Worm (Caenorhabditis elegans) whole organism, L4 larva: ENCODE results near the gene dot-1.5.

ENCODE experiments used
- D1046.2 ChIP-seq: fragments of 200-800 bp; sonication (Bioruptor generic); IDR thresholded peaks from 2 replicates; pipeline ENCODE4 v1.3.6; 2022; ENCODE audit warnings: missing genetic modification characterization, missing compliant biosample characterization
- F10B5.3 ChIP-seq: sonication (generic microtip); optimal IDR thresholded peaks from 2 replicates; lab custom pipeline; 2016; ENCODE audit warnings: mild to moderate bottlenecking, missing genetic modification characterization, missing compliant biosample characterization
- F26F4.8 ChIP-seq: fragments of 200-800 bp; sonication (Bioruptor generic); conservative IDR thresholded peaks from 2 replicates; pipeline ENCODE4 v1.3.6; 2022; ENCODE audit warnings: missing genetic modification characterization, missing compliant biosample characterization
- F37D6.2 ChIP-seq: sonication (generic microtip); optimal IDR thresholded peaks from 2 replicates; lab custom pipeline; 2016; ENCODE audit warnings: mild to moderate bottlenecking, missing genetic modification characterization, missing compliant biosample characterization
- ZK546.5 ChIP-seq, 2 experiments: sonication (generic microtip); optimal IDR thresholded peaks; 2 replicates each; lab custom pipeline; 2017; ENCODE audit warnings: missing biosample characterization in 2 of 2, missing genetic modification characterization in 2 of 2
- aha-1 ChIP-seq: fragments of 150-350 bp; peaks from one replicate; lab custom pipeline; 2014; ENCODE audit warnings: missing biosample characterization, missing genetic modification characterization
- ceh-20 ChIP-seq: fragments of 200-800 bp; sonication (Bioruptor generic); IDR thresholded peaks from 2 replicates; pipeline ENCODE4 v1.3.6; 2022; ENCODE audit warnings: missing genetic modification reagents, missing genetic modification characterization, missing compliant biosample characterization
- ceh-28 ChIP-seq: fragments of 150-350 bp; optimal IDR thresholded peaks from 2 replicates; lab custom pipeline; 2014; ENCODE audit warnings: missing biosample characterization, missing genetic modification reagents, missing genetic modification characterization
- ceh-62 ChIP-seq: sonication (generic microtip); optimal IDR thresholded peaks from 2 replicates; lab custom pipeline; 2017; ENCODE audit warnings: missing biosample characterization, missing genetic modification characterization
- ceh-82 ChIP-seq: sonication (generic microtip); optimal IDR thresholded peaks from 2 replicates; lab custom pipeline; 2017; ENCODE audit warnings: missing biosample characterization, missing genetic modification characterization
- ces-1 ChIP-seq: fragments of 150-350 bp; sonication (generic microtip); optimal IDR thresholded peaks from 4 replicates; lab custom pipeline; 2014; ENCODE audit warnings: missing biosample characterization, missing genetic modification reagents, missing genetic modification characterization
- cey-2 ChIP-seq: sonication (generic microtip); optimal IDR thresholded peaks from 3 replicates; lab custom pipeline; 2017; ENCODE audit warnings: missing genetic modification characterization, mild to moderate bottlenecking, missing compliant biosample characterization, antibody characterized with exemption, borderline replicate concordance; ENCODE audit not compliant: insufficient read depth
- daf-16 ChIP-seq, 3 experiments: sonication (generic microtip); optimal IDR thresholded peaks; 2 replicates each; lab custom pipeline; 2016 to 2017; ENCODE audit warnings: missing genetic modification characterization in 3 of 3, missing genetic modification reagents in 3 of 3, mild to moderate bottlenecking in 2 of 3, missing compliant biosample characterization in 2 of 3, missing biosample characterization in 1 of 3, moderate library complexity in 1 of 3
- daf-19 ChIP-seq: fragments of 200-800 bp; sonication (Bioruptor generic); conservative IDR thresholded peaks from 2 replicates; pipeline ENCODE4 v1.3.6; 2022; ENCODE audit warnings: missing genetic modification characterization, missing compliant biosample characterization
- dpl-1 ChIP-seq: fragments of 150-350 bp; optimal IDR thresholded peaks from 2 replicates; lab custom pipeline; 2014; ENCODE audit warnings: missing biosample characterization, missing genetic modification reagents, missing genetic modification characterization
- egl-27 ChIP-seq: sonication (generic microtip); optimal IDR thresholded peaks from 3 replicates; lab custom pipeline; 2017; ENCODE audit warnings: missing biosample characterization, missing genetic modification reagents, missing genetic modification characterization
- fkh-10 ChIP-seq: fragments of 150-350 bp; optimal IDR thresholded peaks from 2 replicates; lab custom pipeline; 2014; ENCODE audit warnings: missing biosample characterization, missing genetic modification reagents, missing genetic modification characterization
- fos-1 ChIP-seq: fragments of 150-350 bp; optimal IDR thresholded peaks from 2 replicates; lab custom pipeline; 2014; ENCODE audit warnings: missing biosample characterization, missing genetic modification characterization
- hlh-30 ChIP-seq: sonication (generic microtip); optimal IDR thresholded peaks from 2 replicates; lab custom pipeline; 2017; ENCODE audit warnings: antibody characterized with exemption, mild to moderate bottlenecking, missing genetic modification characterization, missing compliant biosample characterization; ENCODE audit not compliant: insufficient read depth
- jun-1 ChIP-seq: fragments of 150-350 bp; optimal IDR thresholded peaks from 2 replicates; lab custom pipeline; 2014; ENCODE audit warnings: missing biosample characterization, missing genetic modification reagents, missing genetic modification characterization
- lin-1 ChIP-seq: fragments of 200-800 bp; sonication (Bioruptor generic); IDR thresholded peaks from 2 replicates; pipeline ENCODE4 v1.3.6; 2022; ENCODE audit warnings: missing genetic modification reagents, missing genetic modification characterization, missing compliant biosample characterization
- lin-13 ChIP-seq: fragments of 150-350 bp; optimal IDR thresholded peaks from 2 replicates; lab custom pipeline; 2014; ENCODE audit warnings: missing biosample characterization, missing genetic modification reagents, missing genetic modification characterization
- lin-15B ChIP-seq: fragments of 150-350 bp; sonication (generic microtip); optimal IDR thresholded peaks from 3 replicates; lab custom pipeline; 2014; ENCODE audit warnings: missing biosample characterization, missing genetic modification characterization
- lin-39 ChIP-seq: fragments of 150-350 bp; optimal IDR thresholded peaks from 2 replicates; lab custom pipeline; 2014; ENCODE audit warnings: missing biosample characterization, missing genetic modification reagents, missing genetic modification characterization
- lsy-2 ChIP-seq, 2 experiments: fragments of 150-350 bp in 1 of 2; sonication (generic microtip) in 1 of 2; optimal IDR thresholded peaks; 2 replicates each; lab custom pipeline; 2014 to 2017; ENCODE audit warnings: missing biosample characterization in 2 of 2, missing genetic modification characterization in 2 of 2
- madf-5 ChIP-seq, 2 experiments: fragments of 200-800 bp; sonication (Bioruptor generic); IDR thresholded peaks; 2 replicates each; pipeline ENCODE4 v1.3.6; 2022; ENCODE audit warnings: missing compliant biosample characterization in 2 of 2, missing genetic modification characterization in 2 of 2
- mep-1 ChIP-seq: fragments of 150-350 bp; sonication (generic microtip); optimal IDR thresholded peaks from 3 replicates; lab custom pipeline; 2014; ENCODE audit warnings: missing biosample characterization, missing genetic modification characterization
- mes-2 ChIP-seq: sonication (generic microtip); optimal IDR thresholded peaks from 2 replicates; lab custom pipeline; 2016; ENCODE audit warnings: missing genotype, mild to moderate bottlenecking, missing genetic modification characterization, missing compliant biosample characterization; ENCODE audit not compliant: poor library complexity, severe bottlenecking
- nhr-10 ChIP-seq: fragments of 150-350 bp; optimal IDR thresholded peaks from 2 replicates; lab custom pipeline; 2014; ENCODE audit warnings: missing biosample characterization, missing genetic modification characterization
- nhr-102 ChIP-seq: sonication (generic microtip); optimal IDR thresholded peaks from 2 replicates; lab custom pipeline; 2016; ENCODE audit warnings: mild to moderate bottlenecking, missing genetic modification characterization, moderate library complexity, missing compliant biosample characterization
- nhr-111 ChIP-seq: fragments of 200-800 bp; sonication (Bioruptor generic); optimal IDR thresholded peaks from 2 replicates; lab custom pipeline; 2018; ENCODE audit warnings: mild to moderate bottlenecking, missing genetic modification characterization, missing compliant biosample characterization
- nhr-237 ChIP-seq: sonication (generic microtip); optimal IDR thresholded peaks from 2 replicates; lab custom pipeline; 2017; ENCODE audit warnings: missing biosample characterization, missing genetic modification characterization
- nhr-25 ChIP-seq: sonication (generic microtip); optimal IDR thresholded peaks from 2 replicates; lab custom pipeline; 2017; ENCODE audit warnings: missing genetic modification characterization, mild to moderate bottlenecking, missing compliant biosample characterization, antibody characterized with exemption, moderate library complexity, borderline replicate concordance; ENCODE audit not compliant: insufficient read depth
- nhr-28 ChIP-seq: fragments of 150-350 bp; optimal IDR thresholded peaks from 2 replicates; lab custom pipeline; 2014; ENCODE audit warnings: missing biosample characterization, missing genetic modification characterization
- nhr-41 ChIP-seq: fragments of 200-800 bp; sonication (Bioruptor generic); IDR thresholded peaks from 2 replicates; pipeline ENCODE4 v1.3.6; 2022; ENCODE audit warnings: missing genetic modification reagents, missing genetic modification characterization, missing compliant biosample characterization
- nhr-42 ChIP-seq: fragments of 200-800 bp; sonication (Bioruptor generic); IDR thresholded peaks from 2 replicates; pipeline ENCODE4 v1.3.6; 2022; ENCODE audit warnings: missing genetic modification characterization, missing compliant biosample characterization
- rbr-2 ChIP-seq: sonication (generic microtip); optimal IDR thresholded peaks from 2 replicates; lab custom pipeline; 2016; ENCODE audit warnings: missing genotype, missing genetic modification characterization, missing compliant biosample characterization
- sdz-12 ChIP-seq: fragments of 200-800 bp; sonication (Bioruptor generic); optimal IDR thresholded peaks from 2 replicates; lab custom pipeline; 2018; ENCODE audit warnings: mild to moderate bottlenecking, missing genetic modification characterization, missing compliant biosample characterization
- set-16 ChIP-seq: fragments of 200-800 bp; sonication (Bioruptor generic); IDR thresholded peaks from 2 replicates; pipeline ENCODE4 v1.3.6; 2022; ENCODE audit warnings: missing genetic modification reagents, missing genetic modification characterization, missing compliant biosample characterization
- skn-1 ChIP-seq: fragments of 150-350 bp; optimal IDR thresholded peaks from 2 replicates; lab custom pipeline; 2014; ENCODE audit warnings: missing biosample characterization, missing genetic modification characterization
- spr-3 ChIP-seq: fragments of 200-800 bp; sonication (Bioruptor generic); optimal IDR thresholded peaks from 2 replicates; lab custom pipeline; 2018; ENCODE audit warnings: mild to moderate bottlenecking, missing genetic modification characterization, missing compliant biosample characterization
- tra-1 ChIP-seq: fragments of 200-800 bp; sonication (Bioruptor generic); IDR thresholded peaks from 2 replicates; pipeline ENCODE4 v1.3.6; 2022; ENCODE audit warnings: missing genetic modification reagents, missing genetic modification characterization, missing compliant biosample characterization
- unc-62 ChIP-seq, 3 experiments: fragments of 150-350 bp in 1 of 3; sonication (generic microtip); optimal IDR thresholded peaks in 2 of 3; peaks in 1 of 3; 1 replicate in 1 of 3; 2 replicates in 2 of 3; lab custom pipeline; 2014 to 2017; ENCODE audit warnings: missing biosample characterization in 3 of 3, missing genetic modification characterization in 3 of 3, missing genetic modification reagents in 3 of 3, missing genotype in 1 of 3
- zag-1 ChIP-seq: fragments of 150-350 bp; optimal IDR thresholded peaks from 2 replicates; lab custom pipeline; 2014; ENCODE audit warnings: missing biosample characterization, missing genetic modification characterization
- zfp-3 ChIP-seq: fragments of 200-800 bp; sonication (Bioruptor generic); conservative IDR thresholded peaks from 2 replicates; pipeline ENCODE4 v1.3.6; 2022; ENCODE audit warnings: missing genetic modification reagents, missing genetic modification characterization, missing compliant biosample characterization
- ztf-11 ChIP-seq: fragments of 150-350 bp; optimal IDR thresholded peaks from 2 replicates; lab custom pipeline; 2014; ENCODE audit warnings: missing biosample characterization, missing genetic modification characterization

Gene dot-1.5

DNA sequence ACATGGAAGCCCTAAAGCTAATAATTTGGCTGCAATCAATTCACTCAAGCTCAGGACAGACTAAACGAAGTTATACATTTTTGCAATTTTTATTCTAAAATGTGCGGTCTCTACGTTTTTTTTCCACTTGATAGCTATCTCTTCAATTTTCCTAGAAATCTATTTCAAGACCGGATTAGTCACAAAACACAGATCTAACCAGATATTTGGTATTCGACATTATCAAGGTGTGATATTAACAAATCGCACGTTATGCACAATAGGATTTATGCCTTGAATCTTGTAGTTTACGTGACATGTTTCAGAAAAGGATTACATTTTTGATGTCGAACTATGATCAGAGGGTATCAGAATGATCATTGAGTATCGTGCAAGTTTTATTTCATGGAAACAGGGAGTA, 15.8 kb upstream of the dot-1.5 start:
- TF ChIP-seq jun-1 (tag; lab: Kevin White, UChicago) (no peak), mep-1 (tag; lab: Kevin White, UChicago) (no peak), spr-3 (no peak), unc-62 (GFP tag; optimal IDR thresholded peaks at IDR 0.05 in 1 of 2; lab: Kevin White, UChicago) (no peak), unc-62 (tag; optimal IDR thresholded peaks at IDR 0.05; lab: Kevin White, UChicago) (no peak)

DNA sequence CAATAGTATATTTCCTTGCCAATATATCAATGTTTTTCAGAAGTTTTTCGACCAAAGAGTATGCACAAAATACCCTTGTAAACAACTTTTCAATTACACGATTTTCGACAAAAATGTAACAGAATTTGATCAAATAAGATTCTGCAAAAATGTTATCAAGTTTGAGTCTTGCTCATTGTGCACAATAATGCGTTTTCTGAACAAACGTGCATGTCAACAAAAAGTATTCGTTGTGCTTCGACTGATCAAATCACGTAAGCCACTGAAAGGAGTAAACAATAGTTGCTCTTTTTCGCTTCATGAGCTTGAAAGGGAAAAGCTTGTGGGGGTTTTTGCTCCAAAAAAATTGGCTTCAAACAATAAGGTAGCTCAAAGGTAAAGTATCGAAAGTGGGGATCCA, 10.3 kb upstream of the dot-1.5 start:
- peak; percentile 66 for TF ChIP-seq fkh-10 (GFP tag; lab: Kevin White, UChicago)
- TF ChIP-seq zag-1 (tag; lab: Kevin White, UChicago), result no peak

ce11 chrX:1909353-1909752, 7.9 kb upstream of the dot-1.5 start:
- TF ChIP-seq set-16 (GFP tag; lab: Robert Waterston, UW) (no peak), nhr-111 (GFP tag; lab: Kevin White, UChicago) (peak; percentile 3), ceh-20 (GFP tag; lab: Robert Waterston, UW) (peak; percentile 92), nhr-28 (tag; lab: Kevin White, UChicago) (peak; percentile 25), skn-1 (tag; lab: Kevin White, UChicago) (no peak), ceh-82 (tag; lab: Kevin White, UChicago) (peak; percentile 46), cey-2 (no peak), F10B5.3 (peak; percentile 92), aha-1 (tag; lab: Kevin White, UChicago) (peak; percentile 100), daf-19 (no peak), ztf-11 (tag; lab: Kevin White, UChicago) (no peak), F26F4.8 (GFP tag; lab: Robert Waterston, UW) (no peak), ZK546.5 (tag; optimal IDR thresholded peaks at IDR 0.05; lab: Kevin White, UChicago) (no peak), hlh-30 (tag; lab: Kevin White, UChicago) (no peak), sdz-12 (GFP tag; lab: Kevin White, UChicago) (no peak), nhr-237 (tag; lab: Kevin White, UChicago) (peak; percentile 44), fos-1 (tag; lab: Kevin White, UChicago) (no peak), ceh-28 (no peak), mes-2 (tag; lab: Kevin White, UChicago) (peak; percentile 94), lin-15B (tag; lab: Kevin White, UChicago) (no peak), nhr-41 (GFP tag; lab: Robert Waterston, UW) (0 out of 2 replicates have a peak, but pooled peaks have one; percentile 36), fkh-10 (GFP tag; lab: Kevin White, UChicago) (peak; percentile 52), nhr-25 (no peak), F37D6.2 (peak; percentile 95), dpl-1 (GFP tag; lab: Kevin White, UChicago) (peak; percentile 46), daf-16 (GFP tag; optimal IDR thresholded peaks at IDR 0.05; lab: Kevin White, UChicago) (peak; percentile 49 to 93), daf-16 (tag; optimal IDR thresholded peaks at IDR 0.05; lab: Kevin White, UChicago) (peak; percentile 59), ceh-62 (no peak), nhr-10 (tag; lab: Kevin White, UChicago) (peak; percentile 54), lin-13 (peak; percentile 54), lin-39 (tag; lab: Kevin White, UChicago) (peak; percentile 20), tra-1 (peak; percentile 78), nhr-42 (peak; percentile 96), madf-5 (GFP tag; IDR thresholded peaks at IDR 0.05; lab: Robert Waterston, UW) (peak; percentile 30 to 66; a peak in 2 of 4 replicates), D1046.2 (GFP tag; lab: Robert Waterston, UW) (peak; percentile 82; the same call in 1 of the 2 replicates), jun-1 (tag; lab: Kevin White, UChicago) (peak; percentile 79), lin-1 (GFP tag; lab: Robert Waterston, UW) (peak; percentile 80), rbr-2 (tag; lab: Kevin White, UChicago) (peak; percentile 95), nhr-102 (tag; lab: Kevin White, UChicago) (peak; percentile 97), egl-27 (no peak), mep-1 (tag; lab: Kevin White, UChicago) (no peak), ces-1 (GFP tag; lab: Kevin White, UChicago) (peak; percentile 57), lsy-2 (tag; optimal IDR thresholded peaks at IDR 0.05; lab: Kevin White, UChicago) (peak in 1 of 2 experiments; percentile 81), zfp-3 (GFP tag; lab: Robert Waterston, UW) (peak; percentile 85)
